Worm (Caenorhabditis elegans) whole organism, L2 larva: ENCODE results near the gene srz-83.

ENCODE experiments used
- R02D3.7 ChIP-seq: fragments of 150-350 bp; optimal IDR thresholded peaks from 2 replicates; lab custom pipeline; 2014; ENCODE audit warnings: missing biosample characterization, missing genetic modification characterization
- egl-27 ChIP-seq: sonication (generic microtip); optimal IDR thresholded peaks from 3 replicates; lab custom pipeline; 2017; ENCODE audit warnings: missing biosample characterization, missing genetic modification reagents, missing genetic modification characterization
- elt-3 ChIP-seq: sonication (generic microtip); optimal IDR thresholded peaks from 2 replicates; lab custom pipeline; 2017; ENCODE audit warnings: missing biosample characterization, missing genetic modification characterization
- lsy-2 ChIP-seq, 2 experiments: fragments of 150-350 bp in 1 of 2; sonication (generic microtip) in 1 of 2; optimal IDR thresholded peaks; 2 replicates each; lab custom pipeline; 2014 to 2017; ENCODE audit warnings: missing biosample characterization in 2 of 2, missing genetic modification characterization in 2 of 2
- unc-62 ChIP-seq: fragments of 150-350 bp; optimal IDR thresholded peaks from 2 replicates; lab custom pipeline; 2014; ENCODE audit warnings: missing biosample characterization, missing genetic modification reagents, missing genetic modification characterization

DNA sequence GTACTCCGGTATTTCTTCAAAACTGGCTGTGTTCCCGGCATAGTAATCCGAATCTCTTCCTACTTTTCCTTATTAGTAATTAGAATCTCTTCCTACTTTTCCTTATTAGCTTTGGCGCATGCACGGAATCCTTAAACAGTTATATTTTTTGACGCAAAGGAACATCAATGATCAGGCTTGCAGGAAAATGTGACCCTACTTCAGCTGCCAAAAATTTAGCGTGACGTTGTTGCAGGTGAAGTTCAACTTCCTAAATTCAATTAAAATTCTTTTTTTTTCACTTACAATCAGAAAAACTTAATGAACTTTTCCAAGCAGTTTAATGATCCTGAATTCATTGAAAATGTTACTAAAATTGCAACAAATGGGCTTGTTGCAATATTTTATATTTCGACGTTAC is 10.9 kb upstream of the srz-83 start, which contains the start of gene srz-79:
- TF ChIP-seq elt-3 (tag; lab: Kevin White, UChicago) (no peak), egl-27 (tag; lab: Kevin White, UChicago) (no peak), unc-62 (GFP tag; lab: Kevin White, UChicago) (no peak), lsy-2 (tag; optimal IDR thresholded peaks at IDR 0.05; lab: Kevin White, UChicago) (no peak), R02D3.7 (tag; lab: Kevin White, UChicago) (no peak)
